Fruit fly (Drosophila melanogaster): ENCODE measurements around the gene CG45067.

The CG45067 gene

DNA sequence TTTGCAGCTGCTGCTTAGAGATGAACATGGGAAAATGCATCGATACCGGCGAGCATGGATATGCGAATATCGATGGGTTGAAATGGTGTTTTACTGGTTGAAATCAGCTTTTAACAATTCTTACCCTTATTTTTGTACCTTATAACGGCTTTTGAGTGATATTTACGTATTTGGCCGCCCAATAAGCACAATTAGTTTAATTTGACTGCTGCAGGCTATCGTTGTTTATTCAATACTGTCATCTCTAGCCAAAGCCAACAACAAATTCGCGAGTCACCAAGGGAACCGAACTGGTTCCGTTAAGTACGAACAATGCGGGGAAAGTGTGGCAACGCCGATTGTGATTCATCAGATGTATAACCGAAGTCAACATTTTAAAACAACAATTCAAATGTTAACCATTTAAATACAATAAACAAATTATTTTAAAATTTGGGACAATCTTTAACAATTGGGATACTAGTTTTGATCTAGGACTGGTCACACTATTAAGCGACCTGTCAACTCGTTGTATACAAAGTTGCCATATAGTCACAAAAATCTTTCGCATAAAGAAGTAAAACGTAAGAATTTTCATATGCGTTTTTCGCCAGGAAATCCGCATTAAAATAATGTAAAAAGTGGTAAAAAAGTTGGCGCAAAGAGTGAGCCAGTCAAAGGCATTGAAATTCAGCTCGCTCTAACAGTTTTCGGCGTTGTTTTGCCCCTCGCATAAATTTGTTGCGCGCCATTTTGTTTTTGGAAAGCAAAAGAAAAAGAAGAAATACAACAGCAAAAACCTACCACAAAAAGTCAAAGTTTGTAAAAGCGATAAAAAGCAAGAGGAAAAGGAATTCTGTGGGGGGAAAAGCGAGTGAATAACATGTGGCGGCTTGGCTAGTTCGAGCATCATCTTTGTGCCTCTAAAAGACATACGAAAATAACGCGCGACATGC is 34.1 kb upstream of the CG45067 start, which contains the start of the genes Usp5 and BtbVII (continued):
- TF ChIP-seq CG2116 (GFP tag; optimal IDR thresholded peaks at IDR 0.05) (peak; percentile 71), gro (GFP tag; optimal IDR thresholded peaks at IDR 0.05) (peak; percentile 53), sr (GFP tag; IDR thresholded peaks at IDR 0.05) (no peak), CG4328 (GFP tag; optimal IDR thresholded peaks at IDR 0.05) (peak; percentile 29), CG8924 (tag; optimal IDR thresholded peaks at IDR 0.05) (peak; percentile 77), CG1792 (GFP tag; optimal IDR thresholded peaks at IDR 0.05) (peak; percentile 33), nmo (GFP tag; optimal IDR thresholded peaks at IDR 0.05) (peak; percentile 61), CG12104 (GFP tag; optimal IDR thresholded peaks at IDR 0.05) (no peak), CrebB (tag; optimal IDR thresholded peaks at IDR 0.05) (peak; percentile 41), CG9215 (GFP tag; IDR thresholded peaks at IDR 0.05) (peak; percentile 39; the same call in 1 of the 2 replicates), CG15011 (GFP tag; optimal IDR thresholded peaks at IDR 0.05) (no peak), da (GFP tag; optimal IDR thresholded peaks at IDR 0.05) (peak; percentile 17), zen (tag; optimal IDR thresholded peaks at IDR 0.05) (peak; percentile 46), Fer2 (tag; optimal IDR thresholded peaks at IDR 0.05) (no peak), dan (GFP tag; IDR thresholded peaks at IDR 0.05) (no peak), CG16779 (GFP tag; IDR thresholded peaks at IDR 0.05) (no peak), ems (GFP tag; optimal IDR thresholded peaks at IDR 0.05) (peak; percentile 67), CG8089 (GFP tag; optimal IDR thresholded peaks at IDR 0.05) (peak; percentile 1), CG7745 (tag; optimal IDR thresholded peaks at IDR 0.05) (no peak), emc (GFP tag; optimal IDR thresholded peaks at IDR 0.05) (no peak), CG17186 (GFP tag; optimal IDR thresholded peaks at IDR 0.05) (no peak), CG32772 (GFP tag; IDR thresholded peaks at IDR 0.05) (peak; percentile 62), CG2875 (GFP tag; optimal IDR thresholded peaks at IDR 0.05) (no peak), CG6254 (GFP tag; optimal IDR thresholded peaks at IDR 0.05) (no peak), ab (GFP tag; optimal IDR thresholded peaks at IDR 0.05) (no peak), CG12071 (GFP tag; optimal IDR thresholded peaks at IDR 0.05) (no peak), CG3065 (GFP tag; optimal IDR thresholded peaks at IDR 0.05) (peak; percentile 61), CG2678 (tag; optimal IDR thresholded peaks at IDR 0.05) (peak; percentile 39), crp (GFP tag; optimal IDR thresholded peaks at IDR 0.05) (peak in 1 of 2 experiments; percentile 45), H2.0 (GFP tag; IDR thresholded peaks at IDR 0.05) (peak; percentile 47; the same call in 1 of the 2 replicates), CG34376 (GFP tag; optimal IDR thresholded peaks at IDR 0.05) (peak; percentile 81), HmgD (GFP tag; optimal IDR thresholded peaks at IDR 0.05) (peak; percentile 58), Mrtf (GFP tag; IDR thresholded peaks at IDR 0.05) (peak; percentile 57; the same call in 1 of the 3 replicates), cas (GFP tag; IDR thresholded peaks at IDR 0.05) (no peak), Med (GFP tag) (peak; percentile 96), Hand (GFP tag; optimal IDR thresholded peaks at IDR 0.05) (no peak), usp (GFP tag; optimal IDR thresholded peaks at IDR 0.05) (no peak), Dp (GFP tag; optimal IDR thresholded peaks at IDR 0.05) (peak; percentile 44), CG4707 (GFP tag; optimal IDR thresholded peaks at IDR 0.05) (no peak), tio (GFP tag; optimal IDR thresholded peaks at IDR 0.05) (no peak), CG6272 (GFP tag; IDR thresholded peaks at IDR 0.05) (peak; percentile 42; the same call in 1 of the 2 replicates), CG11695 (GFP tag; IDR thresholded peaks at IDR 0.05) (no peak; the same call in 2 of the 3 replicates), HLH3B (GFP tag; IDR thresholded peaks at IDR 0.05) (0 out of 2 replicates have a peak, but pooled peaks have one; percentile 14), so (GFP tag; IDR thresholded peaks at IDR 0.05) (0 out of 3 replicates have a peak, but pooled peaks have one; percentile 7), Hr39 (optimal IDR thresholded peaks at IDR 0.05) (no peak), Nf-YB (GFP tag; optimal IDR thresholded peaks at IDR 0.05) (peak; percentile 34), CG7357 (GFP tag; IDR thresholded peaks at IDR 0.05) (0 out of 3 replicates have a peak, but pooled peaks have one; percentile 12), run (tag; optimal IDR thresholded peaks at IDR 0.05) (no peak), CG4820 (GFP tag; optimal IDR thresholded peaks at IDR 0.05) (peak; percentile 37)

All from whole organism, embryonic.